Worm (Caenorhabditis elegans) whole organism, L2 larva: ENCODE results near the gene C27D8.3.

Experiments
- C34F6.9 ChIP-seq: fragments of 150-350 bp; optimal IDR thresholded peaks from 2 replicates; lab custom pipeline; 2014; ENCODE audit warnings: missing biosample characterization, missing genetic modification characterization
- F13H6.1 ChIP-seq: sonication (generic microtip); optimal IDR thresholded peaks from 2 replicates; lab custom pipeline; 2016; ENCODE audit warnings: missing genetic modification characterization, missing compliant biosample characterization
- aly-2 ChIP-seq: fragments of 150-350 bp; optimal IDR thresholded peaks from 2 replicates; lab custom pipeline; 2014; ENCODE audit warnings: missing biosample characterization, missing genetic modification characterization
- ceh-16 ChIP-seq: fragments of 150-350 bp; optimal IDR thresholded peaks from 2 replicates; lab custom pipeline; 2014; ENCODE audit warnings: missing biosample characterization, missing genetic modification characterization
- nhr-12 ChIP-seq: fragments of 150-350 bp; optimal IDR thresholded peaks from 2 replicates; lab custom pipeline; 2014; ENCODE audit warnings: missing biosample characterization, missing genetic modification characterization
- unc-55 ChIP-seq: fragments of 150-350 bp; sonication (generic microtip); optimal IDR thresholded peaks from 3 replicates; lab custom pipeline; 2014; ENCODE audit warnings: missing biosample characterization, missing genetic modification reagents, missing genetic modification characterization
- unc-62 ChIP-seq: fragments of 150-350 bp; optimal IDR thresholded peaks from 2 replicates; lab custom pipeline; 2014; ENCODE audit warnings: missing biosample characterization, missing genetic modification reagents, missing genetic modification characterization

DNA sequence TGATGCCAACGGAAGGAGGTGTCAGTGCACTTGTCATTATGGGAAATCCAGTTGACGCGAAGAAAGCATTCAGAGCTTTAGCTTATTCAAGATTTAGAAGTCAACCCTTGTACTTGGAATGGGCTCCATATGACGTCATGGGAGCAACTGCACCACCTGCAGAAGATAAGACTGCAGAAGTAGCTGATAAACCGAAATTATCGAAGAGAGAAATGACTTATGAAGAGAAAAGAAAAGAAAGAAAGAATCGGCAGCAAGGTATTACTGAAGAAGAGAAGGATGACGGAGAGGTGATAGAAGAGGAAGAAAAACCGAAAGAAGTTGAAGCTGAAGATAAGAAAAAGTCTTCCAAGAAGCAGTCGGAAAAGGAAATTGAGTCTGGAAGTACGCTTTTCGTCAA, 16.6 kb upstream of the C27D8.3 start:
- TF ChIP-seq ceh-16 (tag; lab: Kevin White, UChicago) (no peak), F13H6.1 (tag; lab: Kevin White, UChicago) (no peak), aly-2 (tag; lab: Kevin White, UChicago) (no peak), unc-62 (GFP tag; lab: Kevin White, UChicago) (no peak), nhr-12 (no peak), C34F6.9 (tag; lab: Kevin White, UChicago) (no peak), unc-55 (GFP tag; lab: Kevin White, UChicago) (no peak)
